Worm (Caenorhabditis elegans) whole organism, L4/young adult: Measurements from ENCODE around the gene akt-2.

Experiments used
- W03F9.2 ChIP-seq: fragments of 150-350 bp; optimal IDR thresholded peaks from 2 replicates; lab custom pipeline; 2014; ENCODE audit warnings: missing biosample characterization, missing genetic modification characterization
- dao-5 ChIP-seq: sonication (generic microtip); optimal IDR thresholded peaks from 2 replicates; lab custom pipeline; 2016; ENCODE audit warnings: missing genotype, missing genetic modification characterization, moderate library complexity, missing compliant biosample characterization
- him-1 ChIP-seq: sonication (generic microtip); optimal IDR thresholded peaks from 2 replicates; lab custom pipeline; 2016; ENCODE audit warnings: missing genotype, missing genetic modification reagents, missing genetic modification characterization, missing compliant biosample characterization

ce11 chrX:14101986-14102385 lies 45.5 kb upstream of the akt-2 start, which contains the start of gene F16B12.6:
- TF ChIP-seq him-1 (tag; lab: Kevin White, UChicago) (peak; percentile 32), W03F9.2 (tag; lab: Kevin White, UChicago) (no peak), dao-5 (tag; lab: Kevin White, UChicago) (no peak)
